Worm (Caenorhabditis elegans): Measurements from ENCODE around the gene srt-29.

DNA sequence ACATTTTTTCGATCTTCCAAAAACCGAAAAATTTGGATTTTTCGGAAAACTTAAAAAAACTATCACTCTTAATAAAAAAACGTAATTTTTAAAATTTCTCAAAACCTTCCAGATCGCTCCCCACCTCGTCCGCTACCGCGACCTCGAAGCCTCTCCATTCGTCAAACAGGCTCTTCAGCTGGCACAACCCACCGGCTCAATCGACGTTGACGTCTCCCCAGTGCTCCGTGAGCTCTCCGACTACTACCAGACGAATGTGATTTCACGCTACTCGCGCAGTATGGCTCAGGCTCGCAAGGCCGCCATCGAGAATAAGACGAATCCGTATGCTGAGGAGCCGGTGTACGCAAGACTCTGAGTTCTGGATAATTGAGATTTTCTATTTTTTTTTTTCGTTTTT, 12.6 kb downstream of the srt-29 start:
- TF ChIP-seq hlh-30 (tag; optimal IDR thresholded peaks at IDR 0.05; ENCODE audit: insufficient read depth) (no peak), pha-4 (tag; optimal IDR thresholded peaks at IDR 0.05) (no peak)

All from whole organism, late embryonic.